Worm (Caenorhabditis elegans) whole organism, L2 larva: ENCODE results near the gene W05H9.2.
A peak's percentile ranks its signal among the peaks of the same experiment; 100 is the strongest.

Experiments
- ZK546.5 ChIP-seq: sonication (generic microtip); optimal IDR thresholded peaks from 2 replicates; lab custom pipeline; 2017; ENCODE audit warnings: missing biosample characterization, missing genetic modification characterization
- ama-1 ChIP-seq: fragments of 150-350 bp; optimal IDR thresholded peaks from 2 replicates; lab custom pipeline; 2018; ENCODE audit warnings: inconsistent platforms
- dmd-4 ChIP-seq: sonication (generic microtip); optimal IDR thresholded peaks from 2 replicates; lab custom pipeline; 2017; ENCODE audit warnings: missing biosample characterization, missing genetic modification characterization
- elt-1 ChIP-seq: fragments of 150-350 bp; optimal IDR thresholded peaks from 2 replicates; lab custom pipeline; 2014; ENCODE audit warnings: missing biosample characterization, missing genetic modification characterization
- lin-39 ChIP-seq: fragments of 150-350 bp; optimal IDR thresholded peaks from 2 replicates; lab custom pipeline; 2014; ENCODE audit warnings: missing biosample characterization, missing genetic modification reagents, missing genetic modification characterization
- lsy-2 ChIP-seq, 2 experiments: fragments of 150-350 bp in 1 of 2; sonication (generic microtip) in 1 of 2; optimal IDR thresholded peaks; 2 replicates each; lab custom pipeline; 2014 to 2017; ENCODE audit warnings: missing biosample characterization in 2 of 2, missing genetic modification characterization in 2 of 2
- mab-5 ChIP-seq: fragments of 150-350 bp; optimal IDR thresholded peaks from 2 replicates; lab custom pipeline; 2014; ENCODE audit warnings: missing biosample characterization, missing genetic modification characterization
- nhr-11 ChIP-seq: fragments of 150-350 bp; optimal IDR thresholded peaks from 2 replicates; lab custom pipeline; 2014; ENCODE audit warnings: missing biosample characterization, missing genetic modification characterization
- nhr-25 ChIP-seq: fragments of 150-350 bp; sonication (generic microtip); optimal IDR thresholded peaks from 3 replicates; lab custom pipeline; 2014; ENCODE audit warnings: missing biosample characterization, missing genetic modification characterization
- sem-4 ChIP-seq: fragments of 150-350 bp; optimal IDR thresholded peaks from 2 replicates; lab custom pipeline; 2014; ENCODE audit warnings: missing biosample characterization, missing genetic modification reagents, missing genetic modification characterization
- sma-9 ChIP-seq, 2 experiments: fragments of 150-350 bp in 1 of 2; sonication (generic microtip) in 1 of 2; optimal IDR thresholded peaks; 2 replicates each; lab custom pipeline; 2014 to 2016; ENCODE audit warnings: missing genetic modification characterization in 2 of 2, mild to moderate bottlenecking in 1 of 2, missing biosample characterization in 1 of 2, missing compliant biosample characterization in 1 of 2, missing genetic modification reagents in 1 of 2, moderate library complexity in 1 of 2
- snpc-4 ChIP-seq: fragments of 150-350 bp; optimal IDR thresholded peaks from 2 replicates; lab custom pipeline; 2014; ENCODE audit warnings: missing biosample characterization, missing genetic modification characterization
- unc-55 ChIP-seq: fragments of 150-350 bp; sonication (generic microtip); optimal IDR thresholded peaks from 3 replicates; lab custom pipeline; 2014; ENCODE audit warnings: missing biosample characterization, missing genetic modification reagents, missing genetic modification characterization

- TF ChIP-seq lin-39 = no peak
- no peak for TF ChIP-seq nhr-25
- TF ChIP-seq ZK546.5 (tag; lab: Kevin White, UChicago) = no peak
- no peak for TF ChIP-seq lsy-2 (tag; optimal IDR thresholded peaks at IDR 0.05; lab: Kevin White, UChicago)
- TF ChIP-seq elt-1 (tag; lab: Kevin White, UChicago) = peak; percentile 91
- TF ChIP-seq snpc-4 (tag; lab: Kevin White, UChicago) = no peak
- TF ChIP-seq sma-9 (GFP tag; optimal IDR thresholded peaks at IDR 0.05; lab: Kevin White, UChicago) = peak; percentile 52
- TF ChIP-seq sma-9 (tag; optimal IDR thresholded peaks at IDR 0.05; lab: Kevin White, UChicago) = no peak
- TF ChIP-seq ama-1 (lab: Kevin White, UChicago) = no peak
- TF ChIP-seq nhr-11 (tag; lab: Kevin White, UChicago) = no peak
- TF ChIP-seq unc-55 (GFP tag; lab: Kevin White, UChicago) = no peak
- no peak for TF ChIP-seq mab-5 (tag; lab: Kevin White, UChicago)
- TF ChIP-seq sem-4 = no peak
- TF ChIP-seq dmd-4 (tag; lab: Kevin White, UChicago) = no peak
Measured at ce11 chrX:6238973-6239372, 27.9 kb upstream of the W05H9.2 start, which contains the start of gene rml-3.
